Worm (Caenorhabditis elegans) whole organism, L2 larva: ENCODE results near the gene B0403.6.

ENCODE experiments used
- C34F6.9 ChIP-seq: fragments of 150-350 bp; optimal IDR thresholded peaks from 2 replicates; lab custom pipeline; 2014; ENCODE audit warnings: missing biosample characterization, missing genetic modification characterization
- F13H6.1 ChIP-seq: sonication (generic microtip); optimal IDR thresholded peaks from 2 replicates; lab custom pipeline; 2016; ENCODE audit warnings: missing genetic modification characterization, missing compliant biosample characterization
- Y55F3AM.14 ChIP-seq: fragments of 200-800 bp; sonication (Bioruptor generic); optimal IDR thresholded peaks from 2 replicates; lab custom pipeline; 2018; ENCODE audit warnings: mild to moderate bottlenecking, missing genetic modification characterization, missing compliant biosample characterization
- ZK546.5 ChIP-seq: sonication (generic microtip); optimal IDR thresholded peaks from 2 replicates; lab custom pipeline; 2017; ENCODE audit warnings: missing biosample characterization, missing genetic modification characterization
- aly-2 ChIP-seq: fragments of 150-350 bp; optimal IDR thresholded peaks from 2 replicates; lab custom pipeline; 2014; ENCODE audit warnings: missing biosample characterization, missing genetic modification characterization
- ama-1 ChIP-seq: fragments of 150-350 bp; optimal IDR thresholded peaks from 2 replicates; lab custom pipeline; 2018; ENCODE audit warnings: inconsistent platforms
- blmp-1 ChIP-seq: sonication (generic microtip); optimal IDR thresholded peaks from 2 replicates; lab custom pipeline; 2017; ENCODE audit warnings: missing genetic modification characterization, mild to moderate bottlenecking, missing compliant biosample characterization, antibody characterized with exemption, moderate library complexity; ENCODE audit not compliant: insufficient read depth
- ceh-16 ChIP-seq: fragments of 150-350 bp; optimal IDR thresholded peaks from 2 replicates; lab custom pipeline; 2014; ENCODE audit warnings: missing biosample characterization, missing genetic modification characterization
- ceh-82 ChIP-seq: fragments of 150-350 bp; optimal IDR thresholded peaks from 2 replicates; lab custom pipeline; 2014; ENCODE audit warnings: missing biosample characterization, missing genetic modification characterization
- crh-2 ChIP-seq: sonication (generic microtip); optimal IDR thresholded peaks from 2 replicates; lab custom pipeline; 2017; ENCODE audit warnings: missing biosample characterization, missing genetic modification characterization
- dmd-4 ChIP-seq: sonication (generic microtip); optimal IDR thresholded peaks from 2 replicates; lab custom pipeline; 2017; ENCODE audit warnings: missing biosample characterization, missing genetic modification characterization
- egl-27 ChIP-seq: sonication (generic microtip); optimal IDR thresholded peaks from 3 replicates; lab custom pipeline; 2017; ENCODE audit warnings: missing biosample characterization, missing genetic modification reagents, missing genetic modification characterization
- elt-1 ChIP-seq: fragments of 150-350 bp; optimal IDR thresholded peaks from 2 replicates; lab custom pipeline; 2014; ENCODE audit warnings: missing biosample characterization, missing genetic modification characterization
- elt-3 ChIP-seq: sonication (generic microtip); optimal IDR thresholded peaks from 2 replicates; lab custom pipeline; 2017; ENCODE audit warnings: missing biosample characterization, missing genetic modification characterization
- fos-1 ChIP-seq: fragments of 150-350 bp; optimal IDR thresholded peaks from 2 replicates; lab custom pipeline; 2014; ENCODE audit warnings: missing biosample characterization, missing genetic modification characterization
- gmeb-1 ChIP-seq: fragments of 150-350 bp; optimal IDR thresholded peaks from 2 replicates; lab custom pipeline; 2014; ENCODE audit warnings: missing biosample characterization, missing genetic modification characterization
- lin-11 ChIP-seq: fragments of 150-350 bp; sonication (generic microtip); optimal IDR thresholded peaks from 2 replicates; lab custom pipeline; 2014; ENCODE audit warnings: missing biosample characterization, missing genetic modification characterization, inconsistent platforms, mixed read lengths
- lin-13 ChIP-seq: fragments of 150-350 bp; optimal IDR thresholded peaks from 2 replicates; lab custom pipeline; 2014; ENCODE audit warnings: missing biosample characterization, missing genetic modification reagents, missing genetic modification characterization
- lin-39 ChIP-seq: fragments of 150-350 bp; optimal IDR thresholded peaks from 2 replicates; lab custom pipeline; 2014; ENCODE audit warnings: missing biosample characterization, missing genetic modification reagents, missing genetic modification characterization
- lsy-2 ChIP-seq, 2 experiments: fragments of 150-350 bp in 1 of 2; sonication (generic microtip) in 1 of 2; optimal IDR thresholded peaks; 2 replicates each; lab custom pipeline; 2014 to 2017; ENCODE audit warnings: missing biosample characterization in 2 of 2, missing genetic modification characterization in 2 of 2
- mab-5 ChIP-seq: fragments of 150-350 bp; optimal IDR thresholded peaks from 2 replicates; lab custom pipeline; 2014; ENCODE audit warnings: missing biosample characterization, missing genetic modification characterization
- mbf-1 ChIP-seq: sonication (generic microtip); optimal IDR thresholded peaks from 2 replicates; lab custom pipeline; 2017; ENCODE audit warnings: missing biosample characterization, missing genetic modification characterization
- mdl-1 ChIP-seq, 2 experiments: fragments of 150-350 bp in 1 of 2; sonication (generic microtip) in 1 of 2; optimal IDR thresholded peaks; 2 replicates each; lab custom pipeline; 2017; ENCODE audit warnings: missing biosample characterization in 2 of 2, missing genetic modification characterization in 2 of 2
- nhr-10 ChIP-seq: sonication (generic microtip); optimal IDR thresholded peaks from 2 replicates; lab custom pipeline; 2017; ENCODE audit warnings: missing biosample characterization, missing genetic modification characterization
- nhr-11 ChIP-seq: fragments of 150-350 bp; optimal IDR thresholded peaks from 2 replicates; lab custom pipeline; 2014; ENCODE audit warnings: missing biosample characterization, missing genetic modification characterization
- nhr-12 ChIP-seq: fragments of 150-350 bp; optimal IDR thresholded peaks from 2 replicates; lab custom pipeline; 2014; ENCODE audit warnings: missing biosample characterization, missing genetic modification characterization
- nhr-129 ChIP-seq: fragments of 150-350 bp; optimal IDR thresholded peaks from 2 replicates; lab custom pipeline; 2014; ENCODE audit warnings: missing biosample characterization, missing genetic modification characterization
- nhr-21 ChIP-seq: fragments of 150-350 bp; optimal IDR thresholded peaks from 2 replicates; lab custom pipeline; 2014; ENCODE audit warnings: missing biosample characterization, missing genetic modification characterization
- nhr-23 ChIP-seq: fragments of 150-350 bp; optimal IDR thresholded peaks from 2 replicates; lab custom pipeline; 2014; ENCODE audit warnings: missing biosample characterization, missing genetic modification reagents, missing genetic modification characterization
- nhr-237 ChIP-seq: fragments of 150-350 bp; optimal IDR thresholded peaks from 2 replicates; lab custom pipeline; 2014; ENCODE audit warnings: missing biosample characterization, missing genetic modification characterization
- nhr-25 ChIP-seq: fragments of 150-350 bp; sonication (generic microtip); optimal IDR thresholded peaks from 3 replicates; lab custom pipeline; 2014; ENCODE audit warnings: missing biosample characterization, missing genetic modification characterization
- nhr-6 ChIP-seq: fragments of 150-350 bp; optimal IDR thresholded peaks from 2 replicates; lab custom pipeline; 2014; ENCODE audit warnings: missing biosample characterization, missing genetic modification characterization
- nhr-77 ChIP-seq: fragments of 150-350 bp; optimal IDR thresholded peaks from 2 replicates; lab custom pipeline; 2014; ENCODE audit warnings: missing biosample characterization, missing genetic modification characterization
- peb-1 ChIP-seq: fragments of 150-350 bp; optimal IDR thresholded peaks from 2 replicates; lab custom pipeline; 2014; ENCODE audit warnings: missing biosample characterization, missing genetic modification characterization
- skn-1 ChIP-seq: sonication (generic microtip); optimal IDR thresholded peaks from 2 replicates; lab custom pipeline; 2017; ENCODE audit warnings: missing biosample characterization, missing genetic modification characterization
- sma-3 ChIP-seq: sonication (generic microtip); optimal IDR thresholded peaks from 2 replicates; lab custom pipeline; 2016; ENCODE audit warnings: missing genetic modification reagents, missing genetic modification characterization, missing compliant biosample characterization
- sma-9 ChIP-seq, 2 experiments: fragments of 150-350 bp in 1 of 2; sonication (generic microtip) in 1 of 2; optimal IDR thresholded peaks; 2 replicates each; lab custom pipeline; 2014 to 2016; ENCODE audit warnings: missing genetic modification characterization in 2 of 2, mild to moderate bottlenecking in 1 of 2, missing biosample characterization in 1 of 2, missing compliant biosample characterization in 1 of 2, missing genetic modification reagents in 1 of 2, moderate library complexity in 1 of 2
- unc-39 ChIP-seq: fragments of 150-350 bp; optimal IDR thresholded peaks from 2 replicates; lab custom pipeline; 2014; ENCODE audit warnings: missing biosample characterization, missing genetic modification characterization
- unc-55 ChIP-seq: fragments of 150-350 bp; sonication (generic microtip); optimal IDR thresholded peaks from 3 replicates; lab custom pipeline; 2014; ENCODE audit warnings: missing biosample characterization, missing genetic modification reagents, missing genetic modification characterization
- unc-62 ChIP-seq: fragments of 150-350 bp; optimal IDR thresholded peaks from 2 replicates; lab custom pipeline; 2014; ENCODE audit warnings: missing biosample characterization, missing genetic modification reagents, missing genetic modification characterization
- zag-1 ChIP-seq: fragments of 150-350 bp; optimal IDR thresholded peaks from 2 replicates; lab custom pipeline; 2014; ENCODE audit warnings: missing biosample characterization, missing genetic modification characterization
- ztf-1 ChIP-seq: fragments of 200-800 bp; sonication (Bioruptor generic); conservative IDR thresholded peaks from 2 replicates; pipeline ENCODE4 v1.3.6; 2022; ENCODE audit warnings: missing genetic modification characterization, missing compliant biosample characterization
- ztf-11 ChIP-seq: sonication (generic microtip); optimal IDR thresholded peaks from 2 replicates; lab custom pipeline; 2017; ENCODE audit warnings: missing biosample characterization, missing genetic modification characterization
- ztf-4 ChIP-seq: fragments of 150-350 bp; optimal IDR thresholded peaks from 2 replicates; lab custom pipeline; 2014; ENCODE audit warnings: missing biosample characterization, missing genetic modification characterization

The B0403.6 gene

ce11 chrX:7085912-7086311 is 10.8 kb upstream of the B0403.6 start, which contains the start of gene C36B7.4:
TSS of gene C36B7.4 (minus strand) at chrX:7086012.
- TF ChIP-seq unc-55 (GFP tag; lab: Kevin White, UChicago) (no peak), crh-2 (tag; lab: Kevin White, UChicago) (no peak), ceh-16 (tag; lab: Kevin White, UChicago) (no peak), ZK546.5 (tag; lab: Kevin White, UChicago) (no peak), nhr-237 (tag; lab: Kevin White, UChicago) (no peak), dmd-4 (tag; lab: Kevin White, UChicago) (no peak), ama-1 (lab: Kevin White, UChicago) (no peak), nhr-6 (tag; lab: Kevin White, UChicago) (no peak), nhr-10 (tag; lab: Kevin White, UChicago) (no peak), mdl-1 (tag; optimal IDR thresholded peaks at IDR 0.05; lab: Kevin White, UChicago) (no peak)
- TF ChIP-seq, all 48 proteins: peak for 0

- TF ChIP-seq F13H6.1 (no peak), nhr-21 (tag; lab: Kevin White, UChicago) (no peak), nhr-77 (tag; lab: Kevin White, UChicago) (no peak), blmp-1 (tag; lab: Kevin White, UChicago) (no peak), nhr-12 (tag; lab: Kevin White, UChicago) (no peak), ztf-1 (GFP tag; lab: Robert Waterston, UW) (no peak), ZK546.5 (tag; lab: Kevin White, UChicago) (no peak), elt-1 (tag; lab: Kevin White, UChicago) (no peak), nhr-11 (tag; lab: Kevin White, UChicago) (no peak), ztf-11 (tag; lab: Kevin White, UChicago) (no peak), mdl-1 (tag; optimal IDR thresholded peaks at IDR 0.05; lab: Kevin White, UChicago) (no peak), gmeb-1 (tag; lab: Kevin White, UChicago) (no peak)
Observed at ce11 chrX:7085067-7085466, 9.9 kb upstream of the B0403.6 start, which contains the start of gene Y1B5A.1. TSS of gene Y1B5A.1 (plus strand) at chrX:7085367.

ce11 chrX:7076485-7076884 is 1.3 kb upstream of the B0403.6 start:
- TF ChIP-seq C34F6.9 (tag; lab: Kevin White, UChicago) = peak; percentile 26
- TF ChIP-seq lsy-2 (tag; optimal IDR thresholded peaks at IDR 0.05; lab: Kevin White, UChicago) = no peak
- TF ChIP-seq gmeb-1 (tag; lab: Kevin White, UChicago) = no peak
- TF ChIP-seq nhr-10 (tag; lab: Kevin White, UChicago) = no peak
- TF ChIP-seq nhr-6 (tag; lab: Kevin White, UChicago) = no peak
- no peak for TF ChIP-seq ceh-16 (tag; lab: Kevin White, UChicago)
- TF ChIP-seq nhr-129 (tag; lab: Kevin White, UChicago) = peak; percentile 60

ce11 chrX:7068400-7068799 is 6.8 kb downstream of the B0403.6 start, which contains the start of gene pdi-6:
TSS of gene pdi-6 (minus strand) at chrX:7068563.
- TF ChIP-seq peb-1 (tag; lab: Kevin White, UChicago) (no peak), blmp-1 (tag; lab: Kevin White, UChicago) (peak; percentile 45), ceh-82 (tag; lab: Kevin White, UChicago) (peak; percentile 60), lin-11 (tag; lab: Kevin White, UChicago) (peak; percentile 90), zag-1 (tag; lab: Kevin White, UChicago) (peak; percentile 54), nhr-129 (tag; lab: Kevin White, UChicago) (peak; percentile 92), lin-13 (GFP tag; lab: Kevin White, UChicago) (peak; percentile 93), lin-39 (tag; lab: Kevin White, UChicago) (no peak), fos-1 (tag; lab: Kevin White, UChicago) (peak; percentile 93), elt-3 (tag; lab: Kevin White, UChicago) (no peak), egl-27 (tag; lab: Kevin White, UChicago) (peak; percentile 62), mab-5 (peak; percentile 75), skn-1 (tag; lab: Kevin White, UChicago) (no peak), elt-1 (tag; lab: Kevin White, UChicago) (no peak), unc-62 (GFP tag; lab: Kevin White, UChicago) (no peak), unc-55 (GFP tag; lab: Kevin White, UChicago) (peak; percentile 91), sma-9 (GFP tag; optimal IDR thresholded peaks at IDR 0.05; lab: Kevin White, UChicago) (peak; percentile 91), sma-9 (tag; optimal IDR thresholded peaks at IDR 0.05; lab: Kevin White, UChicago) (no peak), ama-1 (lab: Kevin White, UChicago) (no peak), sma-3 (GFP tag; lab: Kevin White, UChicago) (peak; percentile 95), nhr-23 (tag; lab: Kevin White, UChicago) (no peak), nhr-237 (tag; lab: Kevin White, UChicago) (no peak), Y55F3AM.14 (GFP tag; lab: Kevin White, UChicago) (peak; percentile 59), nhr-10 (tag; lab: Kevin White, UChicago) (peak; percentile 50), mbf-1 (no peak), nhr-21 (tag; lab: Kevin White, UChicago) (peak; percentile 85), crh-2 (tag; lab: Kevin White, UChicago) (peak; percentile 99), ztf-1 (GFP tag; lab: Robert Waterston, UW) (no peak), nhr-25 (tag; lab: Kevin White, UChicago) (peak; percentile 90), gmeb-1 (tag; lab: Kevin White, UChicago) (peak; percentile 84), aly-2 (no peak), nhr-12 (tag; lab: Kevin White, UChicago) (no peak), mdl-1 (tag; optimal IDR thresholded peaks at IDR 0.05; lab: Kevin White, UChicago) (peak; percentile 24 to 78), ZK546.5 (tag; lab: Kevin White, UChicago) (peak; percentile 17), ztf-11 (tag; lab: Kevin White, UChicago) (no peak), unc-39 (no peak), ztf-4 (tag; lab: Kevin White, UChicago) (peak; percentile 58)
